Worm (Caenorhabditis elegans) whole organism, L1 larva: ENCODE results near the gene Y37D8A.2.

Experiments
- C04F5.9 ChIP-seq: sonication (generic microtip); optimal IDR thresholded peaks from 2 replicates; lab custom pipeline; 2016; ENCODE audit warnings: missing genetic modification characterization, missing compliant biosample characterization
- Y116A8C.19 ChIP-seq: sonication (generic microtip); optimal IDR thresholded peaks from 2 replicates; lab custom pipeline; 2016; ENCODE audit warnings: missing compliant biosample characterization, missing genetic modification characterization, borderline replicate concordance
- aha-1 ChIP-seq: fragments of 150-350 bp; optimal IDR thresholded peaks from 2 replicates; lab custom pipeline; 2014; ENCODE audit warnings: missing biosample characterization, missing genetic modification characterization
- alr-1 ChIP-seq: fragments of 200-800 bp; sonication (Bioruptor generic); optimal IDR thresholded peaks from 2 replicates; lab custom pipeline; 2018; ENCODE audit warnings: borderline replicate concordance, mild to moderate bottlenecking, missing genetic modification characterization, missing compliant biosample characterization
- aly-2 ChIP-seq: fragments of 150-350 bp; optimal IDR thresholded peaks from 2 replicates; lab custom pipeline; 2014; ENCODE audit warnings: missing biosample characterization, missing genetic modification characterization
- blmp-1 ChIP-seq: fragments of 150-350 bp; optimal IDR thresholded peaks from 2 replicates; lab custom pipeline; 2014; ENCODE audit warnings: missing biosample characterization, missing genetic modification characterization
- ceh-8 ChIP-seq: fragments of 200-800 bp; sonication (Bioruptor generic); optimal IDR thresholded peaks from 2 replicates; lab custom pipeline; 2018; ENCODE audit warnings: mild to moderate bottlenecking, missing genetic modification characterization, moderate library complexity, missing compliant biosample characterization
- ceh-88 ChIP-seq: fragments of 200-800 bp; sonication (Bioruptor generic); IDR thresholded peaks from 2 replicates; pipeline ENCODE4 v1.3.6; 2022; ENCODE audit warnings: missing genetic modification characterization, missing compliant biosample characterization
- ceh-90 ChIP-seq: sonication (generic microtip); optimal IDR thresholded peaks from 2 replicates; lab custom pipeline; 2016; ENCODE audit warnings: missing genetic modification characterization, missing compliant biosample characterization
- dpl-1 ChIP-seq, 3 experiments: fragments of 150-350 bp in 2 of 3; sonication (generic microtip) in 1 of 3; optimal IDR thresholded peaks; 2 replicates each; lab custom pipeline; 2014 to 2017; ENCODE audit warnings: missing biosample characterization in 3 of 3, missing genetic modification characterization in 3 of 3, missing genetic modification reagents in 3 of 3
- dsc-1 ChIP-seq: sonication (generic microtip); optimal IDR thresholded peaks from 2 replicates; lab custom pipeline; 2016; ENCODE audit warnings: mild to moderate bottlenecking, missing genetic modification characterization, missing compliant biosample characterization
- efl-1 ChIP-seq, 4 experiments: fragments of 150-350 bp; optimal IDR thresholded peaks in 3 of 4; peaks in 1 of 4; 1 replicate in 1 of 4; 2 replicates in 3 of 4; lab custom pipeline; 2014; ENCODE audit warnings: missing biosample characterization in 2 of 4, missing genetic modification characterization in 2 of 4, missing genetic modification reagents in 2 of 4
- elt-3 ChIP-seq, 6 experiments: fragments of 150-350 bp in 1 of 6; sonication (generic microtip); optimal IDR thresholded peaks; 2 replicates each; lab custom pipeline; 2017 to 2018; ENCODE audit warnings: missing biosample characterization in 6 of 6, missing genetic modification characterization in 6 of 6, inconsistent platforms in 1 of 6
- fkh-10 ChIP-seq: sonication (generic microtip); optimal IDR thresholded peaks from 2 replicates; lab custom pipeline; 2017; ENCODE audit warnings: missing biosample characterization, missing genetic modification reagents, missing genetic modification characterization
- fkh-8 ChIP-seq: sonication (generic microtip); optimal IDR thresholded peaks from 2 replicates; lab custom pipeline; 2016; ENCODE audit warnings: mild to moderate bottlenecking, missing genetic modification characterization, missing compliant biosample characterization
- fos-1 ChIP-seq: fragments of 150-350 bp; optimal IDR thresholded peaks from 2 replicates; lab custom pipeline; 2014; ENCODE audit warnings: missing biosample characterization, missing genetic modification characterization
- grh-1 ChIP-seq: fragments of 200-800 bp; sonication (Bioruptor generic); IDR thresholded peaks from 2 replicates; pipeline ENCODE4 v1.3.6; 2022; ENCODE audit warnings: missing genetic modification reagents, missing genetic modification characterization, missing compliant biosample characterization
- hlh-17 ChIP-seq: fragments of 200-800 bp; sonication (Bioruptor generic); optimal IDR thresholded peaks from 2 replicates; lab custom pipeline; 2018; ENCODE audit warnings: missing genetic modification characterization, mild to moderate bottlenecking, missing compliant biosample characterization, moderate library complexity, borderline replicate concordance
- hlh-4 ChIP-seq: sonication (generic microtip); optimal IDR thresholded peaks from 2 replicates; lab custom pipeline; 2016; ENCODE audit warnings: mild to moderate bottlenecking, missing genetic modification characterization, missing compliant biosample characterization
- hpl-2 ChIP-seq: fragments of 150-350 bp; optimal IDR thresholded peaks from 2 replicates; lab custom pipeline; 2014; ENCODE audit warnings: missing biosample characterization, missing genetic modification reagents, missing genetic modification characterization
- irx-1 ChIP-seq: sonication (generic microtip); optimal IDR thresholded peaks from 2 replicates; lab custom pipeline; 2016; ENCODE audit warnings: missing genetic modification characterization, missing compliant biosample characterization
- isw-1 ChIP-seq: fragments of 200-800 bp; sonication (Bioruptor generic); IDR thresholded peaks from 2 replicates; pipeline ENCODE4 v1.3.6; 2022; ENCODE audit warnings: missing genetic modification characterization, missing compliant biosample characterization
- jun-1 ChIP-seq: fragments of 150-350 bp; optimal IDR thresholded peaks from 2 replicates; lab custom pipeline; 2014; ENCODE audit warnings: missing biosample characterization, missing genetic modification reagents, missing genetic modification characterization
- lin-13 ChIP-seq: fragments of 150-350 bp; optimal IDR thresholded peaks from 2 replicates; lab custom pipeline; 2014; ENCODE audit warnings: missing biosample characterization, missing genetic modification reagents, missing genetic modification characterization
- lin-14 ChIP-seq: fragments of 200-800 bp; sonication (Bioruptor generic); optimal IDR thresholded peaks from 2 replicates; lab custom pipeline; 2018; ENCODE audit warnings: mild to moderate bottlenecking, missing genetic modification characterization, moderate library complexity, missing compliant biosample characterization
- lin-15B ChIP-seq: fragments of 150-350 bp; sonication (generic microtip); optimal IDR thresholded peaks from 3 replicates; lab custom pipeline; 2014; ENCODE audit warnings: missing biosample characterization, missing genetic modification characterization
- lin-35 ChIP-seq, 2 experiments: fragments of 150-350 bp; optimal IDR thresholded peaks; 2 replicates each; lab custom pipeline; 2014; ENCODE audit warnings: missing biosample characterization in 2 of 2, missing genetic modification characterization in 2 of 2, missing genetic modification reagents in 2 of 2
- lin-39 ChIP-seq: fragments of 150-350 bp; optimal IDR thresholded peaks from 2 replicates; lab custom pipeline; 2014; ENCODE audit warnings: missing biosample characterization, missing genetic modification reagents, missing genetic modification characterization
- lsy-2 ChIP-seq, 2 experiments: fragments of 150-350 bp; optimal IDR thresholded peaks; 2 replicates each; lab custom pipeline; 2014; ENCODE audit warnings: missing biosample characterization in 2 of 2, missing genetic modification characterization in 2 of 2
- mab-9 ChIP-seq: fragments of 200-800 bp; sonication (Bioruptor generic); IDR thresholded peaks from 2 replicates; pipeline ENCODE4 v1.3.6; 2022; ENCODE audit warnings: missing genetic modification reagents, missing genetic modification characterization, missing compliant biosample characterization
- mep-1 ChIP-seq: fragments of 150-350 bp; optimal IDR thresholded peaks from 2 replicates; lab custom pipeline; 2014; ENCODE audit warnings: missing biosample characterization, missing genetic modification characterization
- nhr-12 ChIP-seq: sonication (generic microtip); optimal IDR thresholded peaks from 2 replicates; lab custom pipeline; 2017; ENCODE audit warnings: missing biosample characterization, missing genetic modification characterization
- nhr-28 ChIP-seq: fragments of 150-350 bp; optimal IDR thresholded peaks from 2 replicates; lab custom pipeline; 2014; ENCODE audit warnings: missing biosample characterization, missing genetic modification characterization
- nhr-47 ChIP-seq: sonication (generic microtip); optimal IDR thresholded peaks from 2 replicates; lab custom pipeline; 2016; ENCODE audit warnings: mild to moderate bottlenecking, missing genetic modification characterization, moderate library complexity, missing compliant biosample characterization
- nhr-71 ChIP-seq: sonication (generic microtip); optimal IDR thresholded peaks from 2 replicates; lab custom pipeline; 2016; ENCODE audit warnings: mild to moderate bottlenecking, missing genetic modification characterization, moderate library complexity, missing compliant biosample characterization
- nhr-77 ChIP-seq: fragments of 150-350 bp; optimal IDR thresholded peaks from 2 replicates; lab custom pipeline; 2014; ENCODE audit warnings: missing biosample characterization, missing genetic modification characterization
- nhr-84 ChIP-seq: sonication (generic microtip); optimal IDR thresholded peaks from 2 replicates; lab custom pipeline; 2017; ENCODE audit warnings: missing biosample characterization, missing genetic modification characterization
- nhr-85 ChIP-seq: sonication (generic microtip); peaks from one replicate; lab custom pipeline; 2016; ENCODE audit warnings: missing genetic modification characterization, inconsistent platforms, missing compliant biosample characterization
- pax-3 ChIP-seq: fragments of 200-800 bp; sonication (Bioruptor generic); optimal IDR thresholded peaks from 2 replicates; lab custom pipeline; 2018; ENCODE audit warnings: mild to moderate bottlenecking, missing genetic modification characterization, moderate library complexity, missing compliant biosample characterization
- pqm-1 ChIP-seq: sonication (generic microtip); optimal IDR thresholded peaks from 3 replicates; lab custom pipeline; 2017; ENCODE audit warnings: missing biosample characterization, missing genetic modification characterization
- rnt-1 ChIP-seq: sonication (generic microtip); optimal IDR thresholded peaks from 2 replicates; lab custom pipeline; 2016; ENCODE audit warnings: mild to moderate bottlenecking, missing genetic modification characterization, moderate library complexity, missing compliant biosample characterization
- skn-1 ChIP-seq: fragments of 150-350 bp; optimal IDR thresholded peaks from 2 replicates; lab custom pipeline; 2014; ENCODE audit warnings: missing biosample characterization, missing genetic modification characterization
- snpc-4 ChIP-seq: fragments of 150-350 bp; optimal IDR thresholded peaks from 2 replicates; lab custom pipeline; 2014; ENCODE audit warnings: missing biosample characterization, missing genetic modification characterization
- sox-4 ChIP-seq: sonication (generic microtip); optimal IDR thresholded peaks from 2 replicates; lab custom pipeline; 2016; ENCODE audit warnings: missing genetic modification characterization, missing compliant biosample characterization
- sup-37 ChIP-seq: fragments of 200-800 bp; sonication (Bioruptor generic); optimal IDR thresholded peaks from 2 replicates; lab custom pipeline; 2018; ENCODE audit warnings: mild to moderate bottlenecking, missing genetic modification characterization, missing compliant biosample characterization
- tbx-2 ChIP-seq: sonication (generic microtip); optimal IDR thresholded peaks from 2 replicates; lab custom pipeline; 2016; ENCODE audit warnings: missing genetic modification characterization, missing compliant biosample characterization
- tlp-1 ChIP-seq: fragments of 150-350 bp; optimal IDR thresholded peaks from 2 replicates; lab custom pipeline; 2014; ENCODE audit warnings: missing biosample characterization, missing genetic modification characterization
- unc-130 ChIP-seq: fragments of 150-350 bp; optimal IDR thresholded peaks from 2 replicates; lab custom pipeline; 2017; ENCODE audit warnings: missing biosample characterization, missing genetic modification characterization, inconsistent platforms
- unc-30 ChIP-seq: sonication (generic microtip); optimal IDR thresholded peaks from 2 replicates; lab custom pipeline; 2017; ENCODE audit warnings: missing biosample characterization, missing genetic modification characterization
- unc-86 ChIP-seq: sonication (generic microtip); optimal IDR thresholded peaks from 2 replicates; lab custom pipeline; 2016; ENCODE audit warnings: missing genetic modification characterization, missing compliant biosample characterization
- zip-4 ChIP-seq: fragments of 200-800 bp; sonication (Bioruptor generic); optimal IDR thresholded peaks from 2 replicates; lab custom pipeline; 2018; ENCODE audit warnings: mild to moderate bottlenecking, missing genetic modification characterization, moderate library complexity, missing compliant biosample characterization

Y37D8A.2 gene

DNA sequence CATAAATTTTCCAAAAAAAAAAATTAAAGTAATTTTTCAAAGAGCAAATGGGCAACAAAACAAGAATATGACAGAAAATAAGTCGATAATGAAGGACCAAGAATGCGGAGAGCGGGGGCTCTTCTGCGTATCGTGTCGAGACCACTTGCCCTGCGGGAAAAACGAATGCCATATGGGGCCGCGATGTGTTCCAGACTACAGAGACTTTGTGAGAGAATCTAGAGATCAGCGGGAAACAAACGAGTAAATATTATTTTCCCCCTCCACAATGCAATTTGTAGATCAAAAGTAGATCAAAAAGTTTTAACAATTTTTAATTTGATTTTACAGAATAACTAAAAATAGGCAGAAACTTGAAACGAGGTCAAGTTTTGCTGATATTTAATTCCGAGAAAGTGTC, 20.2 kb downstream of the Y37D8A.2 start:
- TF ChIP-seq nhr-77 (tag; lab: Kevin White, UChicago) (no peak), tbx-2 (no peak), hlh-17 (GFP tag; lab: Kevin White, UChicago) (no peak), grh-1 (GFP tag; lab: Robert Waterston, UW) (no peak), efl-1 (optimal IDR thresholded peaks at IDR 0.05; lab: Kevin White, UChicago) (no peak), efl-1 (GFP tag; optimal IDR thresholded peaks at IDR 0.05 in 1 of 2; lab: Kevin White, UChicago) (peak in 1 of 2 experiments; percentile 38), blmp-1 (tag; lab: Kevin White, UChicago) (no peak)

DNA sequence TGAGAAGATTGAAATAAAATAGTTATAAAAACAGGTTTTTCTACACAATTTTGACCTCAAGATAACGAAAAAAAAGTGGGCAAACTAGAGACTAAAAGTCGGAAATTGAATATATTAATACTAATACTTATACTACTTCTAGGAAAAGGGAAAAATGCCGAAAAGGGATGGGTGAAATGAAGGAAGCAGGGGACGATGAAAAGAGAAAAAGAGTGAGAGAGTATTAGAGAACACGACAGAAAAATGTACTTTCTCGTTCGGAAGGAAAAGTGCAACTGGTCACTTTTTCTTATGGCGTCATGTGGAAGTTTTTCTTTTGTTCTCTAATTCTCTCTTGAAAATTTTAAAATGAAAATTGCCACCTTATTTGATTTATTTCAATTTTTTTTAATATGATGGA, 21.3 kb downstream of the Y37D8A.2 start:
- TF ChIP-seq mep-1 (tag; lab: Kevin White, UChicago) (peak; percentile 64), ceh-90 (tag; lab: Kevin White, UChicago) (no peak), hlh-17 (GFP tag; lab: Kevin White, UChicago) (no peak), pax-3 (tag; lab: Kevin White, UChicago) (no peak), skn-1 (tag; lab: Kevin White, UChicago) (peak; percentile 30), nhr-12 (tag; lab: Kevin White, UChicago) (no peak), lsy-2 (tag; optimal IDR thresholded peaks at IDR 0.05; lab: Kevin White, UChicago) (peak; percentile 55 to 61), zip-4 (no peak), aha-1 (tag; lab: Kevin White, UChicago) (no peak), fos-1 (tag; lab: Kevin White, UChicago) (no peak), lin-13 (GFP tag; lab: Kevin White, UChicago) (peak; percentile 55), Y116A8C.19 (tag; lab: Kevin White, UChicago) (no peak), nhr-47 (tag; lab: Kevin White, UChicago) (peak; percentile 82), lin-15B (tag; lab: Kevin White, UChicago) (no peak), nhr-85 (peak; percentile 98), nhr-77 (tag; lab: Kevin White, UChicago) (no peak), tlp-1 (tag; lab: Kevin White, UChicago) (no peak), rnt-1 (tag; lab: Kevin White, UChicago) (no peak), nhr-28 (tag; lab: Kevin White, UChicago) (no peak), C04F5.9 (tag; lab: Kevin White, UChicago) (no peak), isw-1 (no peak), unc-130 (tag; lab: Kevin White, UChicago) (no peak), ceh-8 (GFP tag; lab: Kevin White, UChicago) (no peak), hlh-4 (no peak), unc-30 (no peak), pqm-1 (no peak), fkh-10 (GFP tag; lab: Kevin White, UChicago) (peak; percentile 8), sox-4 (peak; percentile 3), dsc-1 (peak; percentile 47), alr-1 (tag; lab: Kevin White, UChicago) (no peak), sup-37 (GFP tag; lab: Kevin White, UChicago) (no peak), ceh-88 (GFP tag; lab: Robert Waterston, UW) (no peak), hpl-2 (GFP tag; lab: Kevin White, UChicago) (no peak), dpl-1 (GFP tag; optimal IDR thresholded peaks at IDR 0.05; lab: Kevin White, UChicago) (peak; percentile 22 to 34 (median 28)), lin-14 (GFP tag; lab: Kevin White, UChicago) (peak; percentile 92), fkh-8 (peak; percentile 85), grh-1 (GFP tag; lab: Robert Waterston, UW) (no peak), jun-1 (tag; lab: Kevin White, UChicago) (peak; percentile 32), lin-35 (GFP tag; optimal IDR thresholded peaks at IDR 0.05; lab: Kevin White, UChicago) (peak; percentile 40 to 46), nhr-71 (tag; lab: Kevin White, UChicago) (peak; percentile 91), lin-39 (tag; lab: Kevin White, UChicago) (peak; percentile 18), snpc-4 (tag; lab: Kevin White, UChicago) (no peak), elt-3 (tag; optimal IDR thresholded peaks at IDR 0.05; lab: Kevin White, UChicago) (peak in 2 of 6 experiments; percentile 26 to 62), irx-1 (tag; lab: Kevin White, UChicago) (no peak), aly-2 (tag; lab: Kevin White, UChicago) (no peak), nhr-84 (tag; lab: Kevin White, UChicago) (no peak), mab-9 (GFP tag; lab: Robert Waterston, UW) (no peak), unc-86 (peak; percentile 62)
